Fruit fly (Drosophila melanogaster) Kc167 (cell line): ENCODE results near the gene CG5157.

Experiments used
- insv ChIP-seq: fragments of >200 bp; optimal IDR thresholded peaks from 3 replicates; lab custom pipeline; 2018; ENCODE audit warnings: missing external identifiers
- psq ChIP-seq: fragments of >200 bp; optimal IDR thresholded peaks from 2 replicates; lab custom pipeline; 2017; ENCODE audit warnings: missing external identifiers

dm6 chr3L:16100059-16100458 lies 37.6 kb downstream of the CG5157 start, which contains the start of gene IleRS-m:
- TF ChIP-seq insv (lab: Kevin White, UChicago) (no peak), psq (lab: Kevin White, UChicago) (no peak)
